Worm (Caenorhabditis elegans) whole organism, L1 larva: Measurements from ENCODE around the gene K10B3.1.

Source experiments
- C34B4.2 ChIP-seq: sonication (generic microtip); optimal IDR thresholded peaks from 2 replicates; lab custom pipeline; 2017; ENCODE audit warnings: mild to moderate bottlenecking, missing genetic modification characterization, missing compliant biosample characterization
- F16B12.6 ChIP-seq: fragments of 150-350 bp; optimal IDR thresholded peaks from 2 replicates; lab custom pipeline; 2014; ENCODE audit warnings: missing biosample characterization, missing genetic modification characterization
- aha-1 ChIP-seq: fragments of 150-350 bp; optimal IDR thresholded peaks from 2 replicates; lab custom pipeline; 2014; ENCODE audit warnings: missing biosample characterization, missing genetic modification characterization
- aly-2 ChIP-seq: fragments of 150-350 bp; optimal IDR thresholded peaks from 2 replicates; lab custom pipeline; 2014; ENCODE audit warnings: missing biosample characterization, missing genetic modification characterization
- ama-1 ChIP-seq: fragments of 150-350 bp; optimal IDR thresholded peaks from 2 replicates; lab custom pipeline; 2014
- blmp-1 ChIP-seq: fragments of 150-350 bp; optimal IDR thresholded peaks from 2 replicates; lab custom pipeline; 2014; ENCODE audit warnings: missing biosample characterization, missing genetic modification characterization
- ceh-8 ChIP-seq: fragments of 200-800 bp; sonication (Bioruptor generic); optimal IDR thresholded peaks from 2 replicates; lab custom pipeline; 2018; ENCODE audit warnings: mild to moderate bottlenecking, missing genetic modification characterization, moderate library complexity, missing compliant biosample characterization
- ceh-82 ChIP-seq, 3 experiments: fragments of 150-350 bp in 1 of 3; sonication (generic microtip) in 2 of 3; optimal IDR thresholded peaks; 2 replicates each; lab custom pipeline; 2014 to 2017; ENCODE audit warnings: missing biosample characterization in 3 of 3, missing genetic modification characterization in 3 of 3
- ceh-88 ChIP-seq: fragments of 200-800 bp; sonication (Bioruptor generic); IDR thresholded peaks from 2 replicates; pipeline ENCODE4 v1.3.6; 2022; ENCODE audit warnings: missing genetic modification characterization, missing compliant biosample characterization
- ces-1 ChIP-seq: fragments of 150-350 bp; optimal IDR thresholded peaks from 2 replicates; lab custom pipeline; 2014; ENCODE audit warnings: missing biosample characterization, missing genetic modification reagents, missing genetic modification characterization
- dsc-1 ChIP-seq: sonication (generic microtip); optimal IDR thresholded peaks from 2 replicates; lab custom pipeline; 2016; ENCODE audit warnings: mild to moderate bottlenecking, missing genetic modification characterization, missing compliant biosample characterization
- efl-1 ChIP-seq, 4 experiments: fragments of 150-350 bp; optimal IDR thresholded peaks in 3 of 4; peaks in 1 of 4; 1 replicate in 1 of 4; 2 replicates in 3 of 4; lab custom pipeline; 2014; ENCODE audit warnings: missing biosample characterization in 2 of 4, missing genetic modification characterization in 2 of 4, missing genetic modification reagents in 2 of 4
- efl-3 ChIP-seq: fragments of 200-800 bp; sonication (Bioruptor generic); optimal IDR thresholded peaks from 2 replicates; lab custom pipeline; 2018; ENCODE audit warnings: mild to moderate bottlenecking, missing genetic modification characterization, missing compliant biosample characterization
- egl-13 ChIP-seq: sonication (generic microtip); optimal IDR thresholded peaks from 2 replicates; lab custom pipeline; 2016; ENCODE audit warnings: missing genotype, missing genetic modification reagents, missing genetic modification characterization, missing compliant biosample characterization
- egl-27 ChIP-seq, 2 experiments: fragments of 150-350 bp in 1 of 2; sonication (generic microtip); optimal IDR thresholded peaks; 3 replicates each; lab custom pipeline; 2017 to 2018; ENCODE audit warnings: missing biosample characterization in 2 of 2, missing genetic modification characterization in 2 of 2, missing genetic modification reagents in 2 of 2
- elt-2 ChIP-seq: sonication (generic microtip); optimal IDR thresholded peaks from 2 replicates; lab custom pipeline; 2016; ENCODE audit warnings: missing genetic modification characterization, mild to moderate bottlenecking, inconsistent platforms, missing compliant biosample characterization, missing genetic modification reagents
- elt-3 ChIP-seq, 6 experiments: fragments of 150-350 bp in 1 of 6; sonication (generic microtip); optimal IDR thresholded peaks; 2 replicates each; lab custom pipeline; 2017 to 2018; ENCODE audit warnings: missing biosample characterization in 6 of 6, missing genetic modification characterization in 6 of 6, inconsistent platforms in 1 of 6
- fkh-10 ChIP-seq: sonication (generic microtip); optimal IDR thresholded peaks from 2 replicates; lab custom pipeline; 2017; ENCODE audit warnings: missing biosample characterization, missing genetic modification reagents, missing genetic modification characterization
- fkh-4 ChIP-seq: sonication (generic microtip); optimal IDR thresholded peaks from 2 replicates; lab custom pipeline; 2016; ENCODE audit warnings: missing compliant biosample characterization, missing genetic modification characterization, borderline replicate concordance
- fkh-8 ChIP-seq: sonication (generic microtip); optimal IDR thresholded peaks from 2 replicates; lab custom pipeline; 2016; ENCODE audit warnings: mild to moderate bottlenecking, missing genetic modification characterization, missing compliant biosample characterization
- fos-1 ChIP-seq: fragments of 150-350 bp; optimal IDR thresholded peaks from 2 replicates; lab custom pipeline; 2014; ENCODE audit warnings: missing biosample characterization, missing genetic modification characterization
- grh-1 ChIP-seq: fragments of 200-800 bp; sonication (Bioruptor generic); IDR thresholded peaks from 2 replicates; pipeline ENCODE4 v1.3.6; 2022; ENCODE audit warnings: missing genetic modification reagents, missing genetic modification characterization, missing compliant biosample characterization
- hlh-17 ChIP-seq: fragments of 200-800 bp; sonication (Bioruptor generic); optimal IDR thresholded peaks from 2 replicates; lab custom pipeline; 2018; ENCODE audit warnings: missing genetic modification characterization, mild to moderate bottlenecking, missing compliant biosample characterization, moderate library complexity, borderline replicate concordance
- jun-1 ChIP-seq: fragments of 150-350 bp; optimal IDR thresholded peaks from 2 replicates; lab custom pipeline; 2014; ENCODE audit warnings: missing biosample characterization, missing genetic modification reagents, missing genetic modification characterization
- lin-15B ChIP-seq: fragments of 150-350 bp; sonication (generic microtip); optimal IDR thresholded peaks from 3 replicates; lab custom pipeline; 2014; ENCODE audit warnings: missing biosample characterization, missing genetic modification characterization
- lin-35 ChIP-seq, 2 experiments: fragments of 150-350 bp; optimal IDR thresholded peaks; 2 replicates each; lab custom pipeline; 2014; ENCODE audit warnings: missing biosample characterization in 2 of 2, missing genetic modification characterization in 2 of 2, missing genetic modification reagents in 2 of 2
- lin-39 ChIP-seq: fragments of 150-350 bp; optimal IDR thresholded peaks from 2 replicates; lab custom pipeline; 2014; ENCODE audit warnings: missing biosample characterization, missing genetic modification reagents, missing genetic modification characterization
- lir-3 ChIP-seq: sonication (generic microtip); optimal IDR thresholded peaks from 2 replicates; lab custom pipeline; 2016; ENCODE audit warnings: mild to moderate bottlenecking, missing genetic modification characterization, moderate library complexity, missing compliant biosample characterization; ENCODE audit not compliant: poor library complexity
- lsy-2 ChIP-seq, 2 experiments: fragments of 150-350 bp; optimal IDR thresholded peaks; 2 replicates each; lab custom pipeline; 2014; ENCODE audit warnings: missing biosample characterization in 2 of 2, missing genetic modification characterization in 2 of 2
- mab-9 ChIP-seq: fragments of 200-800 bp; sonication (Bioruptor generic); IDR thresholded peaks from 2 replicates; pipeline ENCODE4 v1.3.6; 2022; ENCODE audit warnings: missing genetic modification reagents, missing genetic modification characterization, missing compliant biosample characterization
- mef-2 ChIP-seq: fragments of 150-350 bp; optimal IDR thresholded peaks from 2 replicates; lab custom pipeline; 2014; ENCODE audit warnings: missing biosample characterization, missing genetic modification characterization
- mep-1 ChIP-seq: fragments of 150-350 bp; optimal IDR thresholded peaks from 2 replicates; lab custom pipeline; 2014; ENCODE audit warnings: missing biosample characterization, missing genetic modification characterization
- nhr-12 ChIP-seq: sonication (generic microtip); optimal IDR thresholded peaks from 2 replicates; lab custom pipeline; 2017; ENCODE audit warnings: missing biosample characterization, missing genetic modification characterization
- nhr-19 ChIP-seq: fragments of 200-800 bp; sonication (Bioruptor generic); conservative IDR thresholded peaks from 2 replicates; pipeline ENCODE4 v1.3.6; 2022; ENCODE audit warnings: missing genetic modification characterization, missing compliant biosample characterization
- nhr-20 ChIP-seq: sonication (generic microtip); optimal IDR thresholded peaks from 2 replicates; lab custom pipeline; 2016; ENCODE audit warnings: mild to moderate bottlenecking, missing genetic modification characterization, missing compliant biosample characterization
- nhr-71 ChIP-seq: sonication (generic microtip); optimal IDR thresholded peaks from 2 replicates; lab custom pipeline; 2016; ENCODE audit warnings: mild to moderate bottlenecking, missing genetic modification characterization, moderate library complexity, missing compliant biosample characterization
- nhr-84 ChIP-seq: sonication (generic microtip); optimal IDR thresholded peaks from 2 replicates; lab custom pipeline; 2017; ENCODE audit warnings: missing biosample characterization, missing genetic modification characterization
- nhr-85 ChIP-seq: sonication (generic microtip); peaks from one replicate; lab custom pipeline; 2016; ENCODE audit warnings: missing genetic modification characterization, inconsistent platforms, missing compliant biosample characterization
- pax-3 ChIP-seq: fragments of 200-800 bp; sonication (Bioruptor generic); optimal IDR thresholded peaks from 2 replicates; lab custom pipeline; 2018; ENCODE audit warnings: mild to moderate bottlenecking, missing genetic modification characterization, moderate library complexity, missing compliant biosample characterization
- pqm-1 ChIP-seq: sonication (generic microtip); optimal IDR thresholded peaks from 3 replicates; lab custom pipeline; 2017; ENCODE audit warnings: missing biosample characterization, missing genetic modification characterization
- skn-1 ChIP-seq: fragments of 150-350 bp; optimal IDR thresholded peaks from 2 replicates; lab custom pipeline; 2014; ENCODE audit warnings: missing biosample characterization, missing genetic modification characterization
- snpc-4 ChIP-seq: fragments of 150-350 bp; optimal IDR thresholded peaks from 2 replicates; lab custom pipeline; 2014; ENCODE audit warnings: missing biosample characterization, missing genetic modification characterization
- snu-23 ChIP-seq: sonication (generic microtip); optimal IDR thresholded peaks from 2 replicates; lab custom pipeline; 2016; ENCODE audit warnings: missing genetic modification characterization, missing compliant biosample characterization
- sox-4 ChIP-seq: sonication (generic microtip); optimal IDR thresholded peaks from 2 replicates; lab custom pipeline; 2016; ENCODE audit warnings: missing genetic modification characterization, missing compliant biosample characterization
- sptf-1 ChIP-seq: fragments of 150-350 bp; optimal IDR thresholded peaks from 2 replicates; lab custom pipeline; 2014; ENCODE audit warnings: missing biosample characterization, missing genetic modification characterization
- swsn-7 ChIP-seq: sonication (generic microtip); optimal IDR thresholded peaks from 2 replicates; lab custom pipeline; 2016; ENCODE audit warnings: missing genetic modification characterization, missing compliant biosample characterization
- tbx-2 ChIP-seq: sonication (generic microtip); optimal IDR thresholded peaks from 2 replicates; lab custom pipeline; 2016; ENCODE audit warnings: missing genetic modification characterization, missing compliant biosample characterization
- tlp-1 ChIP-seq: fragments of 150-350 bp; optimal IDR thresholded peaks from 2 replicates; lab custom pipeline; 2014; ENCODE audit warnings: missing biosample characterization, missing genetic modification characterization
- unc-130 ChIP-seq: fragments of 150-350 bp; optimal IDR thresholded peaks from 2 replicates; lab custom pipeline; 2017; ENCODE audit warnings: missing biosample characterization, missing genetic modification characterization, inconsistent platforms
- unc-30 ChIP-seq: sonication (generic microtip); optimal IDR thresholded peaks from 2 replicates; lab custom pipeline; 2017; ENCODE audit warnings: missing biosample characterization, missing genetic modification characterization
- unc-62 ChIP-seq: fragments of 150-350 bp; optimal IDR thresholded peaks from 2 replicates; lab custom pipeline; 2014; ENCODE audit warnings: missing biosample characterization, missing genetic modification reagents, missing genetic modification characterization
- vab-15 ChIP-seq: sonication (generic microtip); optimal IDR thresholded peaks from 2 replicates; lab custom pipeline; 2017; ENCODE audit warnings: missing genotype, mild to moderate bottlenecking, missing genetic modification characterization, missing compliant biosample characterization
- zag-1 ChIP-seq: fragments of 150-350 bp; optimal IDR thresholded peaks from 2 replicates; lab custom pipeline; 2014; ENCODE audit warnings: missing biosample characterization, missing genetic modification characterization
- ztf-4 ChIP-seq: fragments of 150-350 bp; optimal IDR thresholded peaks from 2 replicates; lab custom pipeline; 2014; ENCODE audit warnings: missing biosample characterization, missing genetic modification characterization

Gene K10B3.1

ce11 chrX:3106137-3106536 is 29.1 kb upstream of the K10B3.1 start, which contains the start of gene K10B3.5:
Gene K10B3.5 (minus strand): TSS chrX:3106479.
- TF ChIP-seq elt-3 (tag; optimal IDR thresholded peaks at IDR 0.05; lab: Kevin White, UChicago) (peak in 1 of 6 experiments; percentile 28), mep-1 (peak; percentile 82), nhr-71 (tag; lab: Kevin White, UChicago) (peak; percentile 81), efl-3 (GFP tag; lab: Kevin White, UChicago) (no peak), lin-15B (tag; lab: Kevin White, UChicago) (peak; percentile 51), mab-9 (GFP tag; lab: Robert Waterston, UW) (no peak), nhr-85 (tag; lab: Kevin White, UChicago) (peak; percentile 85), sox-4 (tag; lab: Kevin White, UChicago) (no peak), grh-1 (GFP tag; lab: Robert Waterston, UW) (no peak), nhr-20 (tag; lab: Kevin White, UChicago) (peak; percentile 71), fos-1 (peak; percentile 41), unc-62 (GFP tag; lab: Kevin White, UChicago) (no peak), unc-30 (no peak), egl-13 (tag; lab: Kevin White, UChicago) (peak; percentile 5), fkh-10 (no peak), zag-1 (no peak), lin-39 (tag; lab: Kevin White, UChicago) (peak; percentile 24), pqm-1 (tag; lab: Kevin White, UChicago) (no peak), swsn-7 (tag; lab: Kevin White, UChicago) (peak; percentile 65), lin-35 (GFP tag; optimal IDR thresholded peaks at IDR 0.05; lab: Kevin White, UChicago) (peak; percentile 70 to 91), tlp-1 (tag; lab: Kevin White, UChicago) (no peak), snu-23 (GFP tag; lab: Kevin White, UChicago) (peak; percentile 71), ceh-82 (tag; optimal IDR thresholded peaks at IDR 0.05; lab: Kevin White, UChicago) (peak in 2 of 3 experiments; percentile 25 to 52), aha-1 (tag; lab: Kevin White, UChicago) (no peak), unc-130 (tag; lab: Kevin White, UChicago) (peak; percentile 43), lsy-2 (tag; optimal IDR thresholded peaks at IDR 0.05; lab: Kevin White, UChicago) (peak; percentile 63 to 74), aly-2 (no peak), blmp-1 (tag; lab: Kevin White, UChicago) (peak; percentile 82), hlh-17 (GFP tag; lab: Kevin White, UChicago) (no peak), tbx-2 (tag; lab: Kevin White, UChicago) (peak; percentile 72), nhr-84 (no peak), C34B4.2 (tag; lab: Kevin White, UChicago) (no peak), lir-3 (tag; lab: Kevin White, UChicago) (peak; percentile 36), ama-1 (lab: Kevin White, UChicago) (peak; percentile 29), elt-2 (peak; percentile 40), nhr-19 (GFP tag; lab: Robert Waterston, UW) (peak; percentile 50), mef-2 (tag; lab: Kevin White, UChicago) (peak; percentile 1), fkh-8 (tag; lab: Kevin White, UChicago) (peak; percentile 17), ceh-8 (GFP tag; lab: Kevin White, UChicago) (no peak), pax-3 (tag; lab: Kevin White, UChicago) (no peak), F16B12.6 (tag; lab: Kevin White, UChicago) (no peak), ces-1 (GFP tag; lab: Kevin White, UChicago) (no peak), efl-1 (optimal IDR thresholded peaks at IDR 0.05; lab: Kevin White, UChicago) (peak; percentile 63 to 86), efl-1 (GFP tag; optimal IDR thresholded peaks at IDR 0.05 in 1 of 2; lab: Kevin White, UChicago) (peak; percentile 76 to 94), ceh-88 (no peak), nhr-12 (tag; lab: Kevin White, UChicago) (no peak), skn-1 (tag; lab: Kevin White, UChicago) (peak; percentile 48), egl-27 (tag; optimal IDR thresholded peaks at IDR 0.05; lab: Kevin White, UChicago) (no peak), sptf-1 (no peak), fkh-4 (tag; lab: Kevin White, UChicago) (no peak), ztf-4 (tag; lab: Kevin White, UChicago) (no peak), snpc-4 (tag; lab: Kevin White, UChicago) (peak; percentile 43), jun-1 (peak; percentile 25), dsc-1 (tag; lab: Kevin White, UChicago) (peak; percentile 55), vab-15 (tag; lab: Kevin White, UChicago) (no peak)
